Fruit fly (Drosophila melanogaster): ENCODE results near the gene CG3081.
A peak's percentile ranks its signal among the peaks of the same experiment; 100 is the strongest.

Gene CG3081

dm6 chrX:4686723-4687122 is 42.9 kb upstream of the CG3081 start, which contains the start of gene Pp2C1 (continued):
- no peak for TF ChIP-seq D (optimal IDR thresholded peaks at IDR 0.05)
- TF ChIP-seq D (GFP tag; optimal IDR thresholded peaks at IDR 0.05), result no peak
- TF ChIP-seq row (GFP tag; IDR thresholded peaks at IDR 0.05), result peak; percentile 72
- no peak for TF ChIP-seq p53 (GFP tag; optimal IDR thresholded peaks at IDR 0.05)
- no peak for TF ChIP-seq CG12769 (tag; optimal IDR thresholded peaks at IDR 0.05)
- no peak for TF ChIP-seq pan (optimal IDR thresholded peaks at IDR 0.05)
- no peak for TF ChIP-seq pan (GFP tag; optimal IDR thresholded peaks at IDR 0.05 in 1 of 2, IDR thresholded peaks at IDR 0.05 in 1 of 2)
- TF ChIP-seq ato (GFP tag; IDR thresholded peaks at IDR 0.05; ENCODE audit: partially characterized antibody), result peak; percentile 75
- no peak for TF ChIP-seq CG18011 (GFP tag; optimal IDR thresholded peaks at IDR 0.05)
- TF ChIP-seq onecut (GFP tag; IDR thresholded peaks at IDR 0.05), result no peak
- peak; percentile 79 for TF ChIP-seq stwl (tag; optimal IDR thresholded peaks at IDR 0.05)
- no peak for TF ChIP-seq Dfd (GFP tag; optimal IDR thresholded peaks at IDR 0.05)
- no peak for TF ChIP-seq CG3065 (GFP tag; optimal IDR thresholded peaks at IDR 0.05)
- peak; percentile 21 for TF ChIP-seq CG4617 (GFP tag; optimal IDR thresholded peaks at IDR 0.05; ENCODE audit: borderline replicate concordance)
- TF ChIP-seq insv (GFP tag; optimal IDR thresholded peaks at IDR 0.05), result no peak
- no peak for TF ChIP-seq dysf (GFP tag; IDR thresholded peaks at IDR 0.05)
- TF ChIP-seq CG10274 (GFP tag; optimal IDR thresholded peaks at IDR 0.05), result no peak
- TF ChIP-seq Trl (optimal IDR thresholded peaks at IDR 0.05), result no peak
- no peak for TF ChIP-seq Trl (GFP tag; optimal IDR thresholded peaks at IDR 0.05)
- peak; percentile 67 for TF ChIP-seq tna (GFP tag; IDR thresholded peaks at IDR 0.05; ENCODE audit: partially characterized antibody)
- no peak for TF ChIP-seq tup (GFP tag; optimal IDR thresholded peaks at IDR 0.05)
- no peak for TF ChIP-seq NK7.1 (GFP tag; optimal IDR thresholded peaks at IDR 0.05)
- peak; percentile 72 for TF ChIP-seq unc-4 (GFP tag; IDR thresholded peaks at IDR 0.05; ENCODE audit: partially characterized antibody)
- TF ChIP-seq CG12659 (GFP tag; optimal IDR thresholded peaks at IDR 0.05), result peak; percentile 14
- peak; percentile 77 for TF ChIP-seq gfzf (GFP tag; optimal IDR thresholded peaks at IDR 0.05)
- peak; percentile 61 for TF ChIP-seq CG9797 (GFP tag; optimal IDR thresholded peaks at IDR 0.05)
- TF ChIP-seq Nf-YB (GFP tag; optimal IDR thresholded peaks at IDR 0.05), result no peak
- no peak for TF ChIP-seq gcm2 (GFP tag; optimal IDR thresholded peaks at IDR 0.05)
- TF ChIP-seq tio (GFP tag; optimal IDR thresholded peaks at IDR 0.05), result no peak
- TF ChIP-seq oc (tag; optimal IDR thresholded peaks at IDR 0.05), result no peak
- no peak for TF ChIP-seq wor (GFP tag; IDR thresholded peaks at IDR 0.05)
- no peak for TF ChIP-seq her (GFP tag; optimal IDR thresholded peaks at IDR 0.05)
- no peak for TF ChIP-seq cas (GFP tag; IDR thresholded peaks at IDR 0.05)
- TF ChIP-seq CG12219 (GFP tag; optimal IDR thresholded peaks at IDR 0.05), result no peak
- TF ChIP-seq CG33557 (GFP tag; optimal IDR thresholded peaks at IDR 0.05), result no peak
- TF ChIP-seq Ada2b (GFP tag; IDR thresholded peaks at IDR 0.05), result no peak
- peak; percentile 35 for TF ChIP-seq trem (tag; optimal IDR thresholded peaks at IDR 0.05)
- TF ChIP-seq CG6272 (GFP tag; IDR thresholded peaks at IDR 0.05), result no peak; the same call in 1 of the 2 replicates
- peak; percentile 65 for TF ChIP-seq Med (GFP tag)
- no peak for TF ChIP-seq Ets97D (GFP tag; optimal IDR thresholded peaks at IDR 0.05)
- no peak for TF ChIP-seq lmd (GFP tag; IDR thresholded peaks at IDR 0.05)
- TF ChIP-seq CG11723 (GFP tag; optimal IDR thresholded peaks at IDR 0.05), result no peak
- peak; percentile 77 for TF ChIP-seq Scr (GFP tag; IDR thresholded peaks at IDR 0.05; ENCODE audit: partially characterized antibody)
- peak; percentile 80 for TF ChIP-seq Bgb (GFP tag; IDR thresholded peaks at IDR 0.05; ENCODE audit: partially characterized antibody)
- TF ChIP-seq bowl (GFP tag; IDR thresholded peaks at IDR 0.05), result no peak
- peak; percentile 85 for TF ChIP-seq bbx (GFP tag; IDR thresholded peaks at IDR 0.05; ENCODE audit: partially characterized antibody)
- peak; percentile 69 for TF ChIP-seq CG14860 (GFP tag; IDR thresholded peaks at IDR 0.05; ENCODE audit: partially characterized antibody)
- no peak for TF ChIP-seq CG8478 (optimal IDR thresholded peaks at IDR 0.05)
- TF ChIP-seq CG7839 (tag; optimal IDR thresholded peaks at IDR 0.05), result no peak
- TF ChIP-seq CG3995 (GFP tag; optimal IDR thresholded peaks at IDR 0.05), result peak; percentile 9

All from whole organism, embryonic.